Fruit fly (Drosophila melanogaster): ENCODE measurements around the gene Sh.

Sh gene

DNA sequence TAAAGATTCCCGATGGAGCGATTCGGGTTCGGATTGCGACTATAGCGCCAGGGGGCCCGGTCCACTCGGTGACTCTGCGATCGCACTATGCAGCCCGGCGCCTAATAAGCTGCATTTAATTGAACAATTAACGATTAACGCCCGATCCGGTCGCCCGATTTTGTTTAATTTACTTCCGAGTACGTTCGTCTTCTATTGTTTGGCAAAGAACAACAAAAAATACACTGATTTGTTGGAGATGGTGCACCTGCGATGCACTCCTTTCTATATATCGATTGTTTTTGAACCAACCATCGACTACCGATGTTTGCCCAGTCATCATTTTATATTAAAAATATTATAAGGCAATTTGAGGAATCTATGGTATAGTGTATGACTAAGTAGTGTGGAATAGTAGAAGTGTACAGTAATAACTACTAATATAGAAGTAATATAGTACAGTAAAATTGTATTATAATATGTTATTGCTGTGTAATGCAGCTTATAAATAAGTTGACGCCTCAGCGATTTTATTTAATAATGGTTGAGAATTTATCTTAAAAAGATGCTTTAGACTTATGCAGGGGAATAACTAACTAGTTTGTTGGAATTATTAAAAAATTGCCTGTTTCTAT is 38.2 kb upstream of the Sh start, which contains the start of gene Mvb12 (continued):
- TF ChIP-seq CG13123 (GFP tag; optimal IDR thresholded peaks at IDR 0.05): no peak
- TF ChIP-seq CG16813 (GFP tag; IDR thresholded peaks at IDR 0.05; ENCODE audit: partially characterized antibody): peak; percentile 59
- peak; percentile 46 for TF ChIP-seq lab (GFP tag; optimal IDR thresholded peaks at IDR 0.05)
- no peak; the same call in 3 of the 4 replicates for TF ChIP-seq Dll (GFP tag; IDR thresholded peaks at IDR 0.05; ENCODE audit: partially characterized antibody)
- no peak for TF ChIP-seq CG32772 (GFP tag; IDR thresholded peaks at IDR 0.05)
- TF ChIP-seq btn (GFP tag; optimal IDR thresholded peaks at IDR 0.05): no peak
- TF ChIP-seq YL-1 (GFP tag; optimal IDR thresholded peaks at IDR 0.05): peak; percentile 23
- peak; percentile 51; the same call in 2 of the 3 replicates for TF ChIP-seq Doc3 (GFP tag; IDR thresholded peaks at IDR 0.05; ENCODE audit: partially characterized antibody)
- no peak for TF ChIP-seq CG1647 (GFP tag; optimal IDR thresholded peaks at IDR 0.05)
- no peak for TF ChIP-seq CG12391 (tag; optimal IDR thresholded peaks at IDR 0.05)
- peak; percentile 38 for TF ChIP-seq nerfin-1 (tag; optimal IDR thresholded peaks at IDR 0.05)
- TF ChIP-seq eyg (GFP tag; optimal IDR thresholded peaks at IDR 0.05): no peak
- no peak for TF ChIP-seq Kr (GFP tag; optimal IDR thresholded peaks at IDR 0.05)
- TF ChIP-seq unc-4 (GFP tag; IDR thresholded peaks at IDR 0.05; ENCODE audit: partially characterized antibody): peak; percentile 37
- TF ChIP-seq Fer3 (tag; optimal IDR thresholded peaks at IDR 0.05): no peak
- no peak for TF ChIP-seq bowl (GFP tag; IDR thresholded peaks at IDR 0.05)
- TF ChIP-seq crp (GFP tag; optimal IDR thresholded peaks at IDR 0.05): no peak
- 0 out of 2 replicates have a peak, but pooled peaks have one; percentile 19 for TF ChIP-seq Rfx (GFP tag; IDR thresholded peaks at IDR 0.05)
- TF ChIP-seq CG17802 (tag; optimal IDR thresholded peaks at IDR 0.05): no peak
- TF ChIP-seq corto (GFP tag; optimal IDR thresholded peaks at IDR 0.05): no peak
- TF ChIP-seq fd96Cb (tag; optimal IDR thresholded peaks at IDR 0.05): no peak
- TF ChIP-seq dan (GFP tag; IDR thresholded peaks at IDR 0.05): no peak
- TF ChIP-seq Dfd (GFP tag; optimal IDR thresholded peaks at IDR 0.05): no peak
- peak; percentile 85 for TF ChIP-seq CG12769 (tag; optimal IDR thresholded peaks at IDR 0.05)
- no peak for TF ChIP-seq Lpt (GFP tag; optimal IDR thresholded peaks at IDR 0.05)
- 0 out of 2 replicates have a peak, but pooled peaks have one; percentile 35 for TF ChIP-seq MBD-R2 (GFP tag; IDR thresholded peaks at IDR 0.05)
- no peak for TF ChIP-seq CG6175 (GFP tag; IDR thresholded peaks at IDR 0.05)
- TF ChIP-seq Atf6 (GFP tag; IDR thresholded peaks at IDR 0.05): 0 out of 2 replicates have a peak, but pooled peaks have one; percentile 18
- TF ChIP-seq CG8359 (GFP tag; optimal IDR thresholded peaks at IDR 0.05; ENCODE audit: borderline replicate concordance): no peak
- peak; percentile 46 for TF ChIP-seq ATbp (GFP tag; optimal IDR thresholded peaks at IDR 0.05)
- no peak for TF ChIP-seq CG7839 (tag; optimal IDR thresholded peaks at IDR 0.05)
- peak; percentile 20 for TF ChIP-seq dmrt11E (tag; optimal IDR thresholded peaks at IDR 0.05)
- no peak for TF ChIP-seq CG3281 (GFP tag; optimal IDR thresholded peaks at IDR 0.05)
- TF ChIP-seq CG9727 (GFP tag; optimal IDR thresholded peaks at IDR 0.05): peak; percentile 13
- TF ChIP-seq CG31224 (GFP tag; IDR thresholded peaks at IDR 0.05): no peak
- peak in 1 of 2 experiments; percentile 0 for TF ChIP-seq Pdp1 (GFP tag; optimal IDR thresholded peaks at IDR 0.05)
- TF ChIP-seq CG2116 (GFP tag; optimal IDR thresholded peaks at IDR 0.05): peak; percentile 11
- TF ChIP-seq Deaf1 (tag; optimal IDR thresholded peaks at IDR 0.05): peak; percentile 58
- no peak for TF ChIP-seq CG8290 (GFP tag; optimal IDR thresholded peaks at IDR 0.05)
- peak; percentile 32 to 34 for TF ChIP-seq CG8290 (tag; optimal IDR thresholded peaks at IDR 0.05)
- TF ChIP-seq CG10565 (GFP tag; optimal IDR thresholded peaks at IDR 0.05): no peak
- TF ChIP-seq NC2β (GFP tag; optimal IDR thresholded peaks at IDR 0.05): peak; percentile 0
- 0 out of 3 replicates have a peak, but pooled peaks have one; percentile 27 for TF ChIP-seq mld (GFP tag; IDR thresholded peaks at IDR 0.05; ENCODE audit: partially characterized antibody)
- no peak for TF ChIP-seq CG3838 (GFP tag; optimal IDR thresholded peaks at IDR 0.05)
- peak; percentile 52 for TF ChIP-seq fd64A (GFP tag; optimal IDR thresholded peaks at IDR 0.05)
- no peak for TF ChIP-seq stc (GFP tag; IDR thresholded peaks at IDR 0.05)
- no peak for TF ChIP-seq cad (GFP tag; optimal IDR thresholded peaks at IDR 0.05)
- TF ChIP-seq MESR4 (GFP tag; optimal IDR thresholded peaks at IDR 0.05): peak; percentile 54

Data from whole organism, embryonic.